Fruit fly (Drosophila melanogaster) whole organism, embryonic: ENCODE data around the gene CG14062.

ENCODE experiments used
- ATbp ChIP-seq: fragments of 200-800 bp; sonication (Bioruptor generic); optimal IDR thresholded peaks from 2 replicates; lab custom pipeline; 2017; ENCODE audit warnings: missing biosample characterization, mild to moderate bottlenecking, missing genetic modification characterization, missing genetic modification reagents
- Antp ChIP-seq: fragments of 200-800 bp; sonication (Bioruptor generic); optimal IDR thresholded peaks from 3 replicates; lab custom pipeline; 2016; ENCODE audit warnings: missing biosample characterization, missing genetic modification characterization
- Bteb2 ChIP-seq: fragments of 200-800 bp; sonication (Bioruptor generic); optimal IDR thresholded peaks from 2 replicates; lab custom pipeline; 2016; ENCODE audit warnings: missing biosample characterization, missing genetic modification characterization
- CG10267 ChIP-seq: fragments of 200-800 bp; sonication (Bioruptor generic); optimal IDR thresholded peaks from 2 replicates; lab custom pipeline; 2018; ENCODE audit warnings: missing biosample characterization, mild to moderate bottlenecking, missing genetic modification characterization, moderate library complexity
- CG11398 ChIP-seq: fragments of 200-800 bp; sonication (Bioruptor generic); optimal IDR thresholded peaks from 2 replicates; lab custom pipeline; 2016; ENCODE audit warnings: missing biosample characterization, missing genetic modification characterization
- CG12769 ChIP-seq: fragments of 200-800 bp; sonication (Bioruptor generic); optimal IDR thresholded peaks from 2 replicates; lab custom pipeline; 2019; ENCODE audit warnings: missing biosample characterization, mild to moderate bottlenecking, missing genetic modification characterization, moderate library complexity
- CG13775 ChIP-seq: fragments of 200-800 bp; sonication (Bioruptor generic); optimal IDR thresholded peaks from 3 replicates; lab custom pipeline; 2017; ENCODE audit warnings: missing biosample characterization, mild to moderate bottlenecking, missing genetic modification characterization
- CG13894 ChIP-seq: fragments of 200-800 bp; sonication (Bioruptor generic); optimal IDR thresholded peaks from 3 replicates; lab custom pipeline; 2018; ENCODE audit warnings: missing biosample characterization, mild to moderate bottlenecking, missing genetic modification characterization, moderate library complexity
- CG14710 ChIP-seq: fragments of 200-800 bp; sonication (Bioruptor generic); optimal IDR thresholded peaks from 3 replicates; lab custom pipeline; 2019; ENCODE audit warnings: missing biosample characterization, mild to moderate bottlenecking, missing genetic modification characterization, moderate library complexity
- CG16813 ChIP-seq: fragments of 200-800 bp; sonication (Bioruptor generic); IDR thresholded peaks from 3 replicates; pipeline ENCODE4 v1.3.6; 2022; ENCODE audit warnings: missing biosample characterization, missing genetic modification characterization; ENCODE audit not compliant: partially characterized antibody
- CG30431 ChIP-seq: fragments of 200-800 bp; sonication (Bioruptor generic); optimal IDR thresholded peaks from 2 replicates; lab custom pipeline; 2017; ENCODE audit warnings: missing biosample characterization, missing genetic modification characterization
- CG34422 ChIP-seq: fragments of 200-800 bp; sonication (Bioruptor generic); IDR thresholded peaks from 3 replicates; pipeline ENCODE4 v1.3.6; 2022; ENCODE audit warnings: missing biosample characterization, missing genetic modification characterization
- CG7963 ChIP-seq: fragments of 200-800 bp; sonication (Bioruptor generic); IDR thresholded peaks from 3 replicates; pipeline ENCODE4 v1.3.6; 2022; ENCODE audit warnings: missing biosample characterization, missing genetic modification characterization; ENCODE audit not compliant: partially characterized antibody
- CG8478 ChIP-seq: fragments of >200 bp; optimal IDR thresholded peaks from 2 replicates; lab custom pipeline; 2018
- CG9727 ChIP-seq: fragments of 200-800 bp; sonication (Bioruptor generic); optimal IDR thresholded peaks from 3 replicates; lab custom pipeline; 2017; ENCODE audit warnings: missing biosample characterization, mild to moderate bottlenecking, missing genetic modification characterization
- CG9932 ChIP-seq: fragments of 200-800 bp; sonication (Bioruptor generic); IDR thresholded peaks from 2 replicates; pipeline ENCODE4 v1.3.6; 2022; ENCODE audit warnings: missing biosample characterization, missing genetic modification characterization
- Deaf1 ChIP-seq: fragments of 200-800 bp; optimal IDR thresholded peaks from 3 replicates; lab custom pipeline; 2019; ENCODE audit warnings: missing biosample characterization, mild to moderate bottlenecking, missing genetic modification characterization, moderate library complexity
- Ets65A ChIP-seq: fragments of 200-800 bp; sonication (Bioruptor generic); peaks from one replicate; lab custom pipeline; 2016; ENCODE audit warnings: missing biosample characterization, missing genetic modification characterization
- HLHmδ ChIP-seq: fragments of 200-800 bp; sonication (Bioruptor generic); optimal IDR thresholded peaks from 2 replicates; lab custom pipeline; 2018; ENCODE audit warnings: missing biosample characterization, mild to moderate bottlenecking, missing genetic modification characterization, moderate library complexity
- Hmr ChIP-seq: fragments of 200-800 bp; sonication (Bioruptor generic); optimal IDR thresholded peaks from 3 replicates; lab custom pipeline; 2017; ENCODE audit warnings: mild to moderate bottlenecking, missing biosample characterization, missing genetic modification reagents, missing genetic modification characterization
- Ptx1 ChIP-seq: fragments of 200-800 bp; sonication (Bioruptor generic); IDR thresholded peaks from 2 replicates; pipeline ENCODE4 v1.3.6; 2022; ENCODE audit warnings: missing biosample characterization, missing genetic modification characterization
- Sox102F ChIP-seq: fragments of 200-800 bp; sonication (Bioruptor generic); optimal IDR thresholded peaks from 2 replicates; lab custom pipeline; 2018; ENCODE audit warnings: missing biosample characterization, mild to moderate bottlenecking, missing genetic modification characterization, moderate library complexity
- Trl ChIP-seq, 3 experiments: fragments of >200 bp in 2 of 3; fragments of 200-800 bp in 1 of 3; sonication (Bioruptor generic) in 1 of 3; optimal IDR thresholded peaks; 2 replicates in 1 of 3; 3 replicates in 2 of 3; lab custom pipeline; 2016 to 2017; ENCODE audit warnings: missing biosample characterization in 1 of 3, missing genetic modification characterization in 1 of 3
- Usf ChIP-seq: fragments of 200-800 bp; sonication (Bioruptor generic); optimal IDR thresholded peaks from 2 replicates; lab custom pipeline; 2017; ENCODE audit warnings: missing genotype, missing biosample characterization, missing genetic modification characterization
- Xrp1 ChIP-seq: fragments of 200-800 bp; sonication (Bioruptor generic); IDR thresholded peaks from 2 replicates; pipeline ENCODE4 v1.3.6; 2022; ENCODE audit warnings: missing biosample characterization, missing genetic modification characterization
- abd-A ChIP-seq: fragments of 200-800 bp; sonication (Bioruptor generic); optimal IDR thresholded peaks from 3 replicates; lab custom pipeline; 2019; ENCODE audit warnings: missing biosample characterization, mild to moderate bottlenecking, missing genetic modification characterization, moderate library complexity
- ara ChIP-seq: fragments of 200-800 bp; sonication (Bioruptor generic); IDR thresholded peaks from 2 replicates; pipeline ENCODE4 v1.3.6; 2022; ENCODE audit warnings: missing biosample characterization, missing genetic modification characterization
- br ChIP-seq: fragments of >200 bp; optimal IDR thresholded peaks from 2 replicates; lab custom pipeline; 2017
- chm ChIP-seq: fragments of 200-800 bp; sonication (Bioruptor generic); IDR thresholded peaks from 2 replicates; pipeline ENCODE4 v1.3.6; 2022; ENCODE audit warnings: missing biosample characterization, missing genetic modification characterization
- chn ChIP-seq: fragments of 200-800 bp; sonication (Bioruptor generic); optimal IDR thresholded peaks from 2 replicates; lab custom pipeline; 2016; ENCODE audit warnings: missing biosample characterization, missing genetic modification characterization
- lbe ChIP-seq: fragments of 200-800 bp; sonication (Bioruptor generic); optimal IDR thresholded peaks from 2 replicates; lab custom pipeline; 2016; ENCODE audit warnings: missing biosample characterization, mild to moderate bottlenecking, missing genetic modification characterization
- p53 ChIP-seq: fragments of 200-800 bp; sonication (Bioruptor generic); optimal IDR thresholded peaks from 2 replicates; lab custom pipeline; 2016; ENCODE audit warnings: missing biosample characterization, missing genetic modification characterization
- pho ChIP-seq: fragments of 200-800 bp; sonication (Bioruptor generic); optimal IDR thresholded peaks from 2 replicates; lab custom pipeline; 2016; ENCODE audit warnings: missing biosample characterization, missing genetic modification characterization
- pros ChIP-seq: fragments of 200-800 bp; sonication (Bioruptor generic); optimal IDR thresholded peaks from 3 replicates; lab custom pipeline; 2019; ENCODE audit warnings: missing biosample characterization, mild to moderate bottlenecking, missing genetic modification characterization, moderate library complexity
- ranshi ChIP-seq: fragments of 200-800 bp; sonication (Bioruptor generic); IDR thresholded peaks from 2 replicates; pipeline ENCODE4 v1.3.6; 2022; ENCODE audit warnings: missing biosample characterization, missing genetic modification characterization
- repo ChIP-seq: fragments of 200-800 bp; sonication (Bioruptor generic); optimal IDR thresholded peaks from 2 replicates; lab custom pipeline; 2016; ENCODE audit warnings: missing biosample characterization, missing genetic modification characterization
- sens-2 ChIP-seq: fragments of 200-800 bp; sonication (Bioruptor generic); IDR thresholded peaks from 2 replicates; pipeline ENCODE4 v1.3.6; 2022; ENCODE audit warnings: missing biosample characterization, missing genetic modification characterization

Gene CG14062

DNA sequence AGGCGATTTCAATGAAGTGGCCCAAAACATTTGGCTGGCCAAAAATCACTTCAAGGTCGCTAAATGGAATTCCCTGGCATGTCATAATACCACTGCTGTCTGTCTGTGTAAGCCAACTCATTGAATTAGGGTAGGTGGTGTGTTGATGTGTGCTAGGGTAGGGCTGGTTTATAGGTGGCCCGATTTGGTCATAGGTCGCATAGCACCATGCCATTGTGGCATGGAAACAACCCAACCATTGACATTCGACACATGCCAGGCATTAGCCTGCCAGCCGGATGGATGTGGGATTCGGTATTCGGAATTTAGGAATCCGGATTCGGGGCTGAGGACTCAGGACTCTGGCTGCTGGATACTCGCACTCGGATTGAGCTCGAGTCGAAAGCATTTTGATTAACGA is 20.3 kb upstream of the CG14062 start:
- TF ChIP-seq CG12769 (no peak), Usf (no peak), pros (GFP tag; lab: Kevin White, UChicago) (no peak), CG13894 (tag; lab: Kevin White, UChicago) (peak; percentile 92), abd-A (peak; percentile 9), p53 (GFP tag; lab: Kevin White, UChicago) (no peak), Trl (optimal IDR thresholded peaks at IDR 0.05; lab: Kevin White, UChicago) (no peak), Trl (GFP tag; optimal IDR thresholded peaks at IDR 0.05; lab: Kevin White, UChicago) (no peak)

DNA sequence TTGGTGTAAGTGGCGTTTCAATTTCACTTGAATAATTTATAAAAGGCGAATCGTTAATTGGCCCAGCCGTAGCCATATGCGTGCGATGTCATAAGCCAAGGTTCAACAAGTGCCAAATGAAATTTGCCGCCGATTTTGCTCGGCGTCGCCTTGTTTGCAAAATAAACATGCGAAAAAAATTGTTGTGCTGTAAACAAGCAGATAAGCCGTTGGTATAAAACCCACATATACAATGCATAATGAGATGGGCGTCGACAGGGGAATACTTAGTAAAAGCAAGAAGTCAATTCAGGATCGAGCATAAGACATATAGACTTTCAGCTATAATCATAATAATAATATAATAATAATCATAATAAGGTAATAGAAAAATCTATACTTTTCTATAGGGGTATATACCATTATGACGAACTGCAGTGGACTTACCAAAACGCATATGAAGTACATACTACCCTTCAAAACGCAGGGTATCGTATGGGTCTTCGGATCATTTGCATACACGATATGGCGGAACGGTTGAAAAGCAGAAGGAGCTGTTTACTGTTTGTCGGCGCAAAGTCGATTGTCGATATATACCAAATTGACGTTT is 13.5 kb upstream of the CG14062 start:
- TF ChIP-seq ranshi = no peak
- no peak for TF ChIP-seq CG12769
- no peak for TF ChIP-seq CG9932 (GFP tag; lab: Robert Waterston, UW)
- TF ChIP-seq CG16813 (GFP tag; lab: Robert Waterston, UW) = no peak
- TF ChIP-seq Xrp1 (GFP tag; lab: Robert Waterston, UW) = no peak
- no peak for TF ChIP-seq CG14710 (tag; lab: Kevin White, UChicago)
- TF ChIP-seq CG13894 (tag; lab: Kevin White, UChicago) = no peak
- no peak for TF ChIP-seq Ets65A
- no peak for TF ChIP-seq sens-2 (GFP tag; lab: Robert Waterston, UW)
- no peak for TF ChIP-seq chm (GFP tag; lab: Robert Waterston, UW)
- TF ChIP-seq HLHmδ (GFP tag; lab: Kevin White, UChicago) = no peak
- no peak for TF ChIP-seq lbe (GFP tag; lab: Kevin White, UChicago)
- no peak for TF ChIP-seq Sox102F (GFP tag; lab: Kevin White, UChicago)
- no peak for TF ChIP-seq CG10267 (tag; lab: Kevin White, UChicago)
- no peak for TF ChIP-seq repo (GFP tag; lab: Kevin White, UChicago)

dm6 chr3R:28654596-28654995 is 11.9 kb upstream of the CG14062 start:
- peak; percentile 91 for TF ChIP-seq Deaf1 (tag; lab: Kevin White, UChicago)
- TF ChIP-seq Bteb2 = no peak
- TF ChIP-seq CG7963 (GFP tag; lab: Robert Waterston, UW) = no peak
- no peak for TF ChIP-seq CG11398 (GFP tag; lab: Kevin White, UChicago)
- TF ChIP-seq CG34422 = no peak
- no peak for TF ChIP-seq ara (GFP tag; lab: Robert Waterston, UW)
- TF ChIP-seq Hmr = no peak
- TF ChIP-seq abd-A = peak; percentile 2
- TF ChIP-seq chn (GFP tag; lab: Kevin White, UChicago) = no peak
- TF ChIP-seq Trl (optimal IDR thresholded peaks at IDR 0.05; lab: Kevin White, UChicago) = peak; percentile 29 to 65
- no peak for TF ChIP-seq Trl (GFP tag; optimal IDR thresholded peaks at IDR 0.05; lab: Kevin White, UChicago)
- no peak for TF ChIP-seq CG13775 (GFP tag; lab: Kevin White, UChicago)

- TF ChIP-seq pho (GFP tag; lab: Kevin White, UChicago) = no peak
- no peak for TF ChIP-seq ATbp (GFP tag; lab: Kevin White, UChicago)
- TF ChIP-seq CG9727 (GFP tag; lab: Kevin White, UChicago) = no peak
- TF ChIP-seq CG30431 (GFP tag; lab: Kevin White, UChicago) = no peak
- TF ChIP-seq Ptx1 = no peak
- no peak for TF ChIP-seq br
- no peak for TF ChIP-seq CG8478 (lab: Kevin White, UChicago)
- no peak for TF ChIP-seq Antp (GFP tag; lab: Kevin White, UChicago)
Measured at dm6 chr3R:28650380-28650779, 7.7 kb upstream of the CG14062 start, which contains the start of gene CG31050. Gene CG31050 (minus strand): TSS chr3R:28650480.
